Fruit fly (Drosophila melanogaster): Measurements from ENCODE around the gene CG33654.

- TF ChIP-seq insv (optimal IDR thresholded peaks at IDR 0.05): no peak
- TF ChIP-seq psq (optimal IDR thresholded peaks at IDR 0.05): no peak
Measured at dm6 chr3R:9628036-9628435, 45.0 kb upstream of the CG33654 start.
